Worm (Caenorhabditis elegans): ENCODE data around the gene dlc-3.

DNA sequence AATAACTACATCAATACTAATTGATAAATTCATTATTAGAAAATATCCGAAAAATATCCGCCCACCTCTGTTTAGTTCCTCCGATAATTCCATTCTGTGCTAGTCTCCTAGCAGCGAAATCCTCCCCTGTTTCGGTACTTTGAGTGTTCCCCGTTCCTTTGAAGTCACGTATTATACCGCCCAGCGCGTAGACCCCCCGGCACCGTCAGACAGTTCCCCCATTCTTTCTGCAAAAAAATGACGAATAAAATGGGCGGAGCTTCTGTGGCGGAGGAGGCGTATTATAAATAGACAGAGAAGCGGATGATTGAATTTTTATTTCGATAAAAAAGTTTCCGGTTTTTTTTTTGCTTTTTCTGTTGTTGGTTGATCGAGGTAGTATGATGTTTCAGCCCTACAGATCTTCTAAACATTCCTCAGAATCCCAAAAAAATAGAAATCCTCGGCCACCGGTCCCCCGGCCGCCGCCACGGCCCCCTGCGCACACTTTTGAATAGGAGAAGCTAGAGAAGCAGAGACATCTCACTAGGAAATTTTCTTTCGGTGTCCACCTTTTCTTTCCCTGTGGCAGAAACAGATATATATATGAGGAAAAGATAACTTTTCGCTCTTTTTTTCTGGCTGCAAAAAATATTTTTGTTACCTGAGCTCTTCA lies 10.0 kb upstream of the dlc-3 start:
- no peak for TF ChIP-seq skn-1 (tag; optimal IDR thresholded peaks at IDR 0.05)
- no peak for TF ChIP-seq zag-1 (tag; optimal IDR thresholded peaks at IDR 0.05)
- no peak for TF ChIP-seq zip-2 (tag; optimal IDR thresholded peaks at IDR 0.05)
- no peak for TF ChIP-seq pha-4 (GFP tag; IDR thresholded peaks at IDR 0.05)
- no peak for TF ChIP-seq pha-4 (tag; optimal IDR thresholded peaks at IDR 0.05)
- TF ChIP-seq F37D6.2 (tag; optimal IDR thresholded peaks at IDR 0.05) = no peak
- TF ChIP-seq jun-1 (tag; optimal IDR thresholded peaks at IDR 0.05) = no peak
- TF ChIP-seq mes-2 (tag; optimal IDR thresholded peaks at IDR 0.05; ENCODE audit: poor library complexity, severe bottlenecking) = peak; percentile 67
- TF ChIP-seq dpl-1 (GFP tag; optimal IDR thresholded peaks at IDR 0.05) = no peak
- TF ChIP-seq ztf-11 (tag; optimal IDR thresholded peaks at IDR 0.05) = no peak
- no peak for TF ChIP-seq ceh-28 (tag; optimal IDR thresholded peaks at IDR 0.05)

Measured in whole organism, L4 larva.